Fruit fly (Drosophila melanogaster): Measurements from ENCODE around the gene CG4459.

DNA sequence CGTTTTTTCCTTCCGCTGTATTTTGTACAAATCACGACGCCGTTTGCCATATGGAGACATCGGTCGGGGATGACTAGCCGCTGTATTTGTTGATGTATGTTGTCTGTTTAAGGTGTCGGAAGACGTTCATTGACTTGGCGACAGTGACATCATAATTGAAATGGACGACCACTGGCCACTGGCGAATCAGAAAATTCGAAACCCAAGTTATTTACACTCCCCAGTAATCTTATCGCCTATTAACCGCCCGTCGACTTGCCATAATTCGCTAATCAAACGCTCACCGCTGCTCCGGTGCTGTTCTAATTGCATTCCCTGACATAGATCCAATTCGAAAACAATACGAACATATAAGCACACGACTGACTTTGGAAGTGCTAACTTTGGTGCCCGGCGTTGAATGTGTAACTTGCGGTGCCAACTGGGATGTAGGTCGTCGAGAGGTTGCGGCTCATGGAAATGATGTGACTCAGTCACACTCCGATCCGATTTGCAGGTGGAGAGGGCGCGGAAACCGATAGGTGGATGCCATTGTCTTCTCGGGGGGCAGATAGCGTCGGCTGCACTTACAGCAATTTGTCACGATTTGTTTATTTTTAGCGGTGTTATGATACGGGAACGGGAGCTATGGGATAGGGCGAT, 18.8 kb downstream of the CG4459 start:
- TF ChIP-seq jim (GFP tag; optimal IDR thresholded peaks at IDR 0.05) (no peak), fru (GFP tag; optimal IDR thresholded peaks at IDR 0.05) (no peak), Abd-B (GFP tag; optimal IDR thresholded peaks at IDR 0.05) (no peak), Hr78 (GFP tag; optimal IDR thresholded peaks at IDR 0.05) (no peak), psq (GFP tag; optimal IDR thresholded peaks at IDR 0.05) (no peak)
